Fruit fly (Drosophila melanogaster) whole organism, embryonic: ENCODE results near the gene CG2147.

ENCODE experiments used
- Adf1 ChIP-seq: fragments of 200-800 bp; sonication (Bioruptor generic); IDR thresholded peaks from 2 replicates; pipeline ENCODE4 v1.3.6; 2022; ENCODE audit warnings: missing biosample characterization, missing genetic modification characterization
- Atf3 ChIP-seq: fragments of 200-800 bp; sonication (Bioruptor generic); optimal IDR thresholded peaks from 3 replicates; lab custom pipeline; 2016; ENCODE audit warnings: missing biosample characterization, missing genetic modification characterization
- Bgb ChIP-seq: fragments of 200-800 bp; sonication (Bioruptor generic); IDR thresholded peaks from 2 replicates; pipeline ENCODE4 v1.3.6; 2022; ENCODE audit warnings: missing biosample characterization, missing genetic modification characterization; ENCODE audit not compliant: partially characterized antibody
- CG10366 ChIP-seq: fragments of 200-800 bp; sonication (Bioruptor generic); IDR thresholded peaks from 2 replicates; pipeline ENCODE4 v1.3.6; 2022; ENCODE audit warnings: missing biosample characterization, missing genetic modification characterization
- CG11093 ChIP-seq: fragments of 200-800 bp; sonication (Bioruptor generic); IDR thresholded peaks from 3 replicates; pipeline ENCODE4 v1.3.6; 2022; ENCODE audit warnings: missing biosample characterization, missing genetic modification characterization
- CG13287 ChIP-seq: fragments of 200-800 bp; sonication (Bioruptor generic); IDR thresholded peaks from 2 replicates; pipeline ENCODE4 v1.3.6; 2022; ENCODE audit warnings: missing biosample characterization, missing genetic modification characterization; ENCODE audit not compliant: partially characterized antibody
- CG13624 ChIP-seq: fragments of 200-800 bp; sonication (Bioruptor generic); optimal IDR thresholded peaks from 2 replicates; lab custom pipeline; 2016; ENCODE audit warnings: missing biosample characterization, missing genetic modification characterization
- CG15479 ChIP-seq: fragments of 200-800 bp; sonication (Bioruptor generic); optimal IDR thresholded peaks from 3 replicates; lab custom pipeline; 2019; ENCODE audit warnings: missing biosample characterization, mild to moderate bottlenecking, missing genetic modification characterization, moderate library complexity
- CG15514 ChIP-seq: fragments of 200-800 bp; sonication (Bioruptor generic); optimal IDR thresholded peaks from 3 replicates; lab custom pipeline; 2017; ENCODE audit warnings: missing biosample characterization, missing genetic modification characterization, mild to moderate bottlenecking, moderate library complexity, missing genetic modification reagents
- CG1602 ChIP-seq: fragments of 200-800 bp; sonication (Bioruptor generic); optimal IDR thresholded peaks from 3 replicates; lab custom pipeline; 2016; ENCODE audit warnings: missing biosample characterization, missing genetic modification characterization
- CG1603 ChIP-seq: fragments of 200-800 bp; sonication (Bioruptor generic); optimal IDR thresholded peaks from 2 replicates; lab custom pipeline; 2019; ENCODE audit warnings: missing biosample characterization, mild to moderate bottlenecking, missing genetic modification characterization, moderate library complexity
- CG16813 ChIP-seq: fragments of 200-800 bp; sonication (Bioruptor generic); IDR thresholded peaks from 3 replicates; pipeline ENCODE4 v1.3.6; 2022; ENCODE audit warnings: missing biosample characterization, missing genetic modification characterization; ENCODE audit not compliant: partially characterized antibody
- CG17186 ChIP-seq: fragments of 200-800 bp; sonication (Bioruptor generic); optimal IDR thresholded peaks from 3 replicates; lab custom pipeline; 2017; ENCODE audit warnings: missing biosample characterization, missing genetic modification reagents, missing genetic modification characterization
- CG17359 ChIP-seq: fragments of 200-800 bp; sonication (Bioruptor generic); optimal IDR thresholded peaks from 3 replicates; lab custom pipeline; 2018; ENCODE audit warnings: missing biosample characterization, mild to moderate bottlenecking, missing genetic modification characterization, moderate library complexity
- CG32532 ChIP-seq: fragments of 200-800 bp; sonication (Bioruptor generic); IDR thresholded peaks from 2 replicates; pipeline ENCODE4 v1.3.6; 2022; ENCODE audit warnings: missing biosample characterization, missing genetic modification characterization
- CG34224 ChIP-seq: fragments of 200-800 bp; sonication (Bioruptor generic); IDR thresholded peaks from 3 replicates; pipeline ENCODE4 v1.3.6; 2022; ENCODE audit warnings: missing biosample characterization, missing genetic modification characterization; ENCODE audit not compliant: partially characterized antibody
- CG6791 ChIP-seq: fragments of 200-800 bp; sonication (Bioruptor generic); IDR thresholded peaks from 3 replicates; pipeline ENCODE4 v1.3.6; 2022; ENCODE audit warnings: missing biosample characterization, missing genetic modification characterization; ENCODE audit not compliant: partially characterized antibody
- CG7963 ChIP-seq: fragments of 200-800 bp; sonication (Bioruptor generic); IDR thresholded peaks from 3 replicates; pipeline ENCODE4 v1.3.6; 2022; ENCODE audit warnings: missing biosample characterization, missing genetic modification characterization; ENCODE audit not compliant: partially characterized antibody
- Deaf1 ChIP-seq: fragments of 200-800 bp; optimal IDR thresholded peaks from 3 replicates; lab custom pipeline; 2019; ENCODE audit warnings: missing biosample characterization, mild to moderate bottlenecking, missing genetic modification characterization, moderate library complexity
- Dll ChIP-seq: fragments of 200-800 bp; sonication (Bioruptor generic); IDR thresholded peaks from 4 replicates; pipeline ENCODE4 v1.3.6; 2022; ENCODE audit warnings: missing biosample characterization, missing genetic modification characterization; ENCODE audit not compliant: partially characterized antibody
- Doc3 ChIP-seq: fragments of 200-800 bp; sonication (Bioruptor generic); IDR thresholded peaks from 3 replicates; pipeline ENCODE4 v1.3.6; 2022; ENCODE audit warnings: missing biosample characterization, missing genetic modification characterization; ENCODE audit not compliant: partially characterized antibody
- Dp ChIP-seq: fragments of 200-800 bp; sonication (Bioruptor generic); optimal IDR thresholded peaks from 2 replicates; lab custom pipeline; 2018; ENCODE audit warnings: missing biosample characterization, mild to moderate bottlenecking, missing genetic modification characterization, moderate library complexity
- Dref ChIP-seq: fragments of 200-800 bp; sonication (Bioruptor generic); IDR thresholded peaks from 2 replicates; pipeline ENCODE4 v1.3.6; 2022; ENCODE audit warnings: missing biosample characterization, missing genetic modification characterization
- GATAe ChIP-seq: fragments of 200-800 bp; sonication (Bioruptor generic); conservative IDR thresholded peaks from 2 replicates; pipeline ENCODE4 v1.3.6; 2022; ENCODE audit warnings: missing biosample characterization, missing genetic modification characterization
- HmgZ ChIP-seq: fragments of 200-800 bp; sonication (Bioruptor generic); optimal IDR thresholded peaks from 2 replicates; lab custom pipeline; 2018; ENCODE audit warnings: missing biosample characterization, mild to moderate bottlenecking, missing genetic modification characterization
- Med ChIP-seq: fragments of 200-800 bp; sonication (Bioruptor generic); peaks from one replicate; lab custom pipeline; 2016; ENCODE audit warnings: missing biosample characterization, missing genetic modification characterization, mild to moderate bottlenecking, inconsistent platforms, moderate library complexity
- Opbp ChIP-seq: fragments of 200-800 bp; sonication (Bioruptor generic); IDR thresholded peaks from 3 replicates; pipeline ENCODE4 v1.3.6; 2022; ENCODE audit warnings: missing biosample characterization, missing genetic modification characterization; ENCODE audit not compliant: partially characterized antibody
- Pdp1 ChIP-seq, 2 experiments: fragments of 200-800 bp; sonication (Bioruptor generic); optimal IDR thresholded peaks; 3 replicates each; lab custom pipeline; 2016; ENCODE audit warnings: missing biosample characterization in 2 of 2, missing genetic modification characterization in 2 of 2, mild to moderate bottlenecking in 1 of 2, moderate library complexity in 1 of 2
- Rfx ChIP-seq: fragments of 200-800 bp; sonication (Bioruptor generic); IDR thresholded peaks from 2 replicates; pipeline ENCODE4 v1.3.6; 2022; ENCODE audit warnings: missing biosample characterization, missing genetic modification characterization
- Sin3A ChIP-seq: fragments of >200 bp; optimal IDR thresholded peaks from 2 replicates; lab custom pipeline; 2018
- amos ChIP-seq: fragments of 200-800 bp; sonication (Bioruptor generic); IDR thresholded peaks from 2 replicates; pipeline ENCODE4 v1.3.6; 2022; ENCODE audit warnings: missing biosample characterization, missing genetic modification characterization; ENCODE audit not compliant: partially characterized antibody
- ato ChIP-seq: fragments of 200-800 bp; sonication (Bioruptor generic); IDR thresholded peaks from 2 replicates; pipeline ENCODE4 v1.3.6; 2022; ENCODE audit warnings: missing biosample characterization, missing genetic modification characterization; ENCODE audit not compliant: partially characterized antibody
- bbx ChIP-seq: fragments of 200-800 bp; sonication (Bioruptor generic); IDR thresholded peaks from 2 replicates; pipeline ENCODE4 v1.3.6; 2022; ENCODE audit warnings: missing biosample characterization, missing genetic modification characterization; ENCODE audit not compliant: partially characterized antibody
- hb ChIP-seq: fragments of 200-800 bp; sonication (Bioruptor generic); IDR thresholded peaks from 3 replicates; pipeline ENCODE4 v1.3.6; 2022; ENCODE audit warnings: missing biosample characterization, missing genetic modification characterization; ENCODE audit not compliant: partially characterized antibody
- hbn ChIP-seq: fragments of 200-800 bp; sonication (Bioruptor generic); IDR thresholded peaks from 2 replicates; pipeline ENCODE4 v1.3.6; 2022; ENCODE audit warnings: missing biosample characterization, missing genetic modification characterization; ENCODE audit not compliant: partially characterized antibody
- insv ChIP-seq, 2 experiments: fragments of 200-800 bp; sonication (Bioruptor generic); optimal IDR thresholded peaks; 3 replicates each; lab custom pipeline; 2016 to 2018; ENCODE audit warnings: missing biosample characterization in 2 of 2, missing genetic modification characterization in 2 of 2
- inv ChIP-seq: fragments of 200-800 bp; sonication (Bioruptor generic); IDR thresholded peaks from 2 replicates; pipeline ENCODE4 v1.3.6; 2022; ENCODE audit warnings: missing biosample characterization, missing genetic modification characterization; ENCODE audit not compliant: partially characterized antibody
- knrl ChIP-seq: fragments of 200-800 bp; sonication (Bioruptor generic); IDR thresholded peaks from 3 replicates; pipeline ENCODE4 v1.3.6; 2022; ENCODE audit warnings: missing biosample characterization, missing genetic modification characterization; ENCODE audit not compliant: partially characterized antibody
- mld ChIP-seq: fragments of 200-800 bp; sonication (Bioruptor generic); IDR thresholded peaks from 3 replicates; pipeline ENCODE4 v1.3.6; 2022; ENCODE audit warnings: missing biosample characterization, missing genetic modification characterization; ENCODE audit not compliant: partially characterized antibody
- nerfin-2 ChIP-seq: fragments of 200-800 bp; sonication (Bioruptor generic); IDR thresholded peaks from 2 replicates; pipeline ENCODE4 v1.3.6; 2022; ENCODE audit warnings: missing biosample characterization, missing genetic modification characterization; ENCODE audit not compliant: partially characterized antibody
- psq ChIP-seq: fragments of 200-800 bp; sonication (Bioruptor generic); optimal IDR thresholded peaks from 2 replicates; lab custom pipeline; 2017; ENCODE audit warnings: missing biosample characterization, missing genetic modification characterization
- stwl ChIP-seq: fragments of 200-800 bp; sonication (Bioruptor generic); optimal IDR thresholded peaks from 3 replicates; lab custom pipeline; 2018; ENCODE audit warnings: missing biosample characterization, mild to moderate bottlenecking, missing genetic modification characterization, moderate library complexity
- tna ChIP-seq: fragments of 200-800 bp; sonication (Bioruptor generic); IDR thresholded peaks from 2 replicates; pipeline ENCODE4 v1.3.6; 2022; ENCODE audit warnings: missing biosample characterization, missing genetic modification characterization; ENCODE audit not compliant: partially characterized antibody
- unc-4 ChIP-seq: fragments of 200-800 bp; sonication (Bioruptor generic); IDR thresholded peaks from 2 replicates; pipeline ENCODE4 v1.3.6; 2022; ENCODE audit warnings: missing biosample characterization, missing genetic modification characterization; ENCODE audit not compliant: partially characterized antibody
- vnd ChIP-seq: fragments of 200-800 bp; sonication (Bioruptor generic); IDR thresholded peaks from 3 replicates; pipeline ENCODE4 v1.3.6; 2022; ENCODE audit warnings: missing biosample characterization, missing genetic modification characterization; ENCODE audit not compliant: partially characterized antibody
- wor ChIP-seq: fragments of 200-800 bp; sonication (Bioruptor generic); IDR thresholded peaks from 2 replicates; pipeline ENCODE4 v1.3.6; 2022; ENCODE audit warnings: missing biosample characterization, missing genetic modification characterization

Gene CG2147

DNA sequence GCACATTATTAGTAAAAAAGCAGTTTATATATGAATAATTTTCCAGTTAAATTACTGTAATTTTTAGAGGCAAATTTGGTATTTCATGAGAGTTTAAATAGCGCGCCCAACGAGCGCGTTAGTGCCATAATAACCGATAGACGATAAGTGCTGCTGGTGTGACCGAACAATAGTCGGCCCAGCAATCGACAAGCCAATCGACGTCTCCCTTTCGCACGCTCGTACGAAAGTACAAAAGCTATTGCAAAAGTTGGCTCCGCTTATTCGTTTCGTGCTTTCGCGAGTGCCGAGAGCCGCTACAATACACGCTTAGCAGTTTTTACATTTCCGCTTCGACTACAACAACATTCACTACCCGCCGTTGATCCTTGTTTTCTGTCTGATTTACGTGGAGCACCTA lies 1.8 kb downstream of the CG2147 start, which contains the start of gene Trxr1 (continued):
- TF ChIP-seq CG17359 (tag; lab: Kevin White, UChicago) (no peak), ato (GFP tag; lab: Robert Waterston, UW) (peak; percentile 53; the same call in 1 of the 2 replicates), CG13287 (GFP tag; lab: Robert Waterston, UW) (peak; percentile 71), CG11093 (GFP tag; lab: Robert Waterston, UW) (no peak), CG1603 (tag; lab: Kevin White, UChicago) (peak; percentile 43), hbn (GFP tag; lab: Robert Waterston, UW) (0 out of 2 replicates have a peak, but pooled peaks have one; percentile 48), CG13624 (no peak), CG17186 (GFP tag; lab: Kevin White, UChicago) (peak; percentile 22), stwl (peak; percentile 20), Dref (peak; percentile 93), CG10366 (GFP tag; lab: Robert Waterston, UW) (no peak), Med (GFP tag; lab: Kevin White, UChicago) (peak; percentile 77), Adf1 (GFP tag; lab: Robert Waterston, UW) (peak; percentile 26; the same call in 1 of the 2 replicates), CG6791 (peak; percentile 83), wor (GFP tag; lab: Robert Waterston, UW) (no peak), CG7963 (GFP tag; lab: Robert Waterston, UW) (peak; percentile 81; the same call in 2 of the 3 replicates), CG16813 (GFP tag; lab: Robert Waterston, UW) (peak; percentile 62), CG15479 (GFP tag; lab: Kevin White, UChicago) (no peak), CG34224 (GFP tag; lab: Robert Waterston, UW) (peak; percentile 61; the same call in 2 of the 3 replicates), HmgZ (tag; lab: Kevin White, UChicago) (peak; percentile 67), Dll (GFP tag; lab: Robert Waterston, UW) (peak; percentile 57; the same call in 2 of the 4 replicates), GATAe (GFP tag; lab: Robert Waterston, UW) (no peak), tna (peak; percentile 76), Bgb (GFP tag; lab: Robert Waterston, UW) (peak; percentile 81), Opbp (peak; percentile 72), mld (GFP tag; lab: Robert Waterston, UW) (peak; percentile 73; the same call in 1 of the 3 replicates), Dp (peak; percentile 89), vnd (GFP tag; lab: Robert Waterston, UW) (peak; percentile 57), bbx (GFP tag; lab: Robert Waterston, UW) (peak; percentile 79), Pdp1 (GFP tag; optimal IDR thresholded peaks at IDR 0.05; lab: Kevin White, UChicago) (peak in 1 of 2 experiments; percentile 70), Deaf1 (peak; percentile 66), knrl (GFP tag; lab: Robert Waterston, UW) (peak; percentile 57; the same call in 2 of the 3 replicates), Doc3 (GFP tag; lab: Robert Waterston, UW) (no peak), hb (GFP tag; lab: Robert Waterston, UW) (peak; percentile 55; the same call in 1 of the 3 replicates), CG1602 (no peak), CG15514 (GFP tag; lab: Kevin White, UChicago) (peak; percentile 81), Sin3A (peak; percentile 1), Rfx (GFP tag; lab: Robert Waterston, UW) (peak; percentile 29; the same call in 1 of the 2 replicates), inv (0 out of 2 replicates have a peak, but pooled peaks have one; percentile 26), psq (peak; percentile 79), Atf3 (GFP tag; lab: Kevin White, UChicago) (no peak), amos (GFP tag; lab: Robert Waterston, UW) (peak; percentile 67; the same call in 1 of the 2 replicates), CG32532 (peak; percentile 19; the same call in 1 of the 2 replicates), nerfin-2 (GFP tag; lab: Robert Waterston, UW) (peak; percentile 74), unc-4 (GFP tag; lab: Robert Waterston, UW) (peak; percentile 54), insv (GFP tag; optimal IDR thresholded peaks at IDR 0.05; lab: Kevin White, UChicago) (peak in 1 of 2 experiments; percentile 29)
